Worm (Caenorhabditis elegans) whole organism, late embryonic: ENCODE measurements around the gene fbxa-160.
"Not testable (repeated sequence)": the region's sequence is repeated elsewhere in the genome, so short reads cannot be mapped to it uniquely, and the experiment has no call there.

ENCODE experiments used
- C08G9.2 ChIP-seq: sonication (generic microtip); optimal IDR thresholded peaks from 2 replicates; lab custom pipeline; 2016; ENCODE audit warnings: mild to moderate bottlenecking, missing genetic modification characterization, moderate library complexity, missing compliant biosample characterization
- C38D4.7 ChIP-seq: fragments of 200-800 bp; sonication (Bioruptor generic); optimal IDR thresholded peaks from 2 replicates; lab custom pipeline; 2018; ENCODE audit warnings: mild to moderate bottlenecking, missing genetic modification characterization, moderate library complexity, missing compliant biosample characterization
- Y22D7AL.16 ChIP-seq: sonication (generic microtip); optimal IDR thresholded peaks from 2 replicates; lab custom pipeline; 2016; ENCODE audit warnings: missing genetic modification characterization, missing compliant biosample characterization
- ceh-24 ChIP-seq: sonication (generic microtip); optimal IDR thresholded peaks from 2 replicates; lab custom pipeline; 2016; ENCODE audit warnings: mild to moderate bottlenecking, missing genetic modification characterization, missing compliant biosample characterization
- ceh-30 ChIP-seq: fragments of 150-350 bp; optimal IDR thresholded peaks from 2 replicates; lab custom pipeline; 2014; ENCODE audit warnings: missing biosample characterization, missing genetic modification characterization
- elt-4 ChIP-seq: sonication (generic microtip); optimal IDR thresholded peaks from 2 replicates; lab custom pipeline; 2016; ENCODE audit warnings: missing genetic modification characterization, missing compliant biosample characterization
- ets-4 ChIP-seq: sonication (generic microtip); optimal IDR thresholded peaks from 2 replicates; lab custom pipeline; 2016; ENCODE audit warnings: missing genetic modification characterization, missing compliant biosample characterization
- eyg-1 ChIP-seq: sonication (generic microtip); optimal IDR thresholded peaks from 2 replicates; lab custom pipeline; 2016; ENCODE audit warnings: missing genotype, missing genetic modification characterization, missing compliant biosample characterization
- fax-1 ChIP-seq: sonication (generic microtip); optimal IDR thresholded peaks from 2 replicates; lab custom pipeline; 2016; ENCODE audit warnings: missing genotype, missing genetic modification characterization, missing compliant biosample characterization
- fkh-10 ChIP-seq: fragments of 150-350 bp; optimal IDR thresholded peaks from 2 replicates; lab custom pipeline; 2014; ENCODE audit warnings: missing biosample characterization, missing genetic modification reagents, missing genetic modification characterization
- gmeb-2 ChIP-seq: sonication (generic microtip); optimal IDR thresholded peaks from 2 replicates; lab custom pipeline; 2016; ENCODE audit warnings: missing genetic modification characterization, inconsistent platforms, missing compliant biosample characterization
- hlh-13 ChIP-seq: fragments of 200-800 bp; sonication (Bioruptor generic); optimal IDR thresholded peaks from 2 replicates; lab custom pipeline; 2018; ENCODE audit warnings: mild to moderate bottlenecking, missing genetic modification characterization, missing compliant biosample characterization
- hlh-30 ChIP-seq: sonication (generic microtip); optimal IDR thresholded peaks from 2 replicates; lab custom pipeline; 2017; ENCODE audit warnings: antibody characterized with exemption, missing genetic modification characterization, missing compliant biosample characterization; ENCODE audit not compliant: insufficient read depth
- hlh-6 ChIP-seq: sonication (generic microtip); optimal IDR thresholded peaks from 2 replicates; lab custom pipeline; 2016; ENCODE audit warnings: missing genotype, missing genetic modification characterization, missing compliant biosample characterization
- lin-11 ChIP-seq: fragments of 200-800 bp; sonication (Bioruptor generic); optimal IDR thresholded peaks from 2 replicates; lab custom pipeline; 2018; ENCODE audit warnings: mild to moderate bottlenecking, missing genetic modification characterization, missing compliant biosample characterization
- mec-3 ChIP-seq: sonication (generic microtip); optimal IDR thresholded peaks from 2 replicates; lab custom pipeline; 2016; ENCODE audit warnings: borderline replicate concordance, missing genetic modification characterization, missing compliant biosample characterization
- nhr-232 ChIP-seq: sonication (generic microtip); optimal IDR thresholded peaks from 2 replicates; lab custom pipeline; 2016; ENCODE audit warnings: missing genetic modification characterization, missing compliant biosample characterization
- npax-4 ChIP-seq: sonication (generic microtip); optimal IDR thresholded peaks from 2 replicates; lab custom pipeline; 2016; ENCODE audit warnings: missing genetic modification characterization, missing compliant biosample characterization
- odd-2 ChIP-seq: sonication (generic microtip); optimal IDR thresholded peaks from 2 replicates; lab custom pipeline; 2017; ENCODE audit warnings: antibody characterized with exemption, mild to moderate bottlenecking, missing genetic modification characterization, missing compliant biosample characterization
- pag-3 ChIP-seq: sonication (generic microtip); optimal IDR thresholded peaks from 2 replicates; lab custom pipeline; 2016; ENCODE audit warnings: missing compliant biosample characterization, missing genetic modification characterization, borderline replicate concordance
- pax-1 ChIP-seq: fragments of 150-350 bp; optimal IDR thresholded peaks from 2 replicates; lab custom pipeline; 2014; ENCODE audit warnings: missing biosample characterization, missing genetic modification characterization
- pha-2 ChIP-seq: sonication (generic microtip); optimal IDR thresholded peaks from 2 replicates; lab custom pipeline; 2017; ENCODE audit warnings: mild to moderate bottlenecking, missing genetic modification characterization, missing compliant biosample characterization
- pqm-1 ChIP-seq: sonication (generic microtip); optimal IDR thresholded peaks from 2 replicates; lab custom pipeline; 2016; ENCODE audit warnings: missing genetic modification characterization, missing compliant biosample characterization
- ref-2 ChIP-seq: sonication (generic microtip); optimal IDR thresholded peaks from 2 replicates; lab custom pipeline; 2016; ENCODE audit warnings: missing genetic modification characterization, missing compliant biosample characterization
- sdc-2 ChIP-seq: sonication (generic microtip); optimal IDR thresholded peaks from 2 replicates; lab custom pipeline; 2016; ENCODE audit warnings: missing genotype, missing genetic modification characterization, missing compliant biosample characterization
- sox-2 ChIP-seq: fragments of 200-800 bp; sonication (Bioruptor generic); IDR thresholded peaks from 2 replicates; pipeline ENCODE4 v1.3.6; 2022; ENCODE audit warnings: missing genetic modification reagents, missing genetic modification characterization, missing compliant biosample characterization
- sox-4 ChIP-seq: sonication (generic microtip); optimal IDR thresholded peaks from 2 replicates; lab custom pipeline; 2017; ENCODE audit warnings: mild to moderate bottlenecking, missing genetic modification characterization, inconsistent platforms, missing compliant biosample characterization
- tbx-2 ChIP-seq: sonication (generic microtip); optimal IDR thresholded peaks from 2 replicates; lab custom pipeline; 2016; ENCODE audit warnings: missing genetic modification characterization, missing compliant biosample characterization
- ttx-3 ChIP-seq: sonication (generic microtip); optimal IDR thresholded peaks from 2 replicates; lab custom pipeline; 2016; ENCODE audit warnings: missing genetic modification reagents, missing genetic modification characterization, missing compliant biosample characterization
- unc-42 ChIP-seq: sonication (generic microtip); optimal IDR thresholded peaks from 2 replicates; lab custom pipeline; 2016; ENCODE audit warnings: missing genotype, missing genetic modification characterization, missing compliant biosample characterization

Gene fbxa-160

ce11 chrII:1644777-1645348 lies 20.4 kb upstream of the fbxa-160 start, which contains the start of gene ZC204.6:
Gene ZC204.6, minus strand, starts transcription at chrII:1644827.
- TF ChIP-seq Y22D7AL.16 (tag; lab: Kevin White, UChicago), result no peak

- TF ChIP-seq sdc-2 (tag; lab: Kevin White, UChicago) (no peak), C38D4.7 (GFP tag; lab: Kevin White, UChicago) (no peak), pqm-1 (tag; lab: Kevin White, UChicago) (no peak), elt-4 (no peak), eyg-1 (no peak), pax-1 (tag; lab: Kevin White, UChicago) (no peak), gmeb-2 (tag; lab: Kevin White, UChicago) (no peak), pha-2 (tag; lab: Kevin White, UChicago) (no peak)
Measured at ce11 chrII:1640496-1640895, 16.0 kb upstream of the fbxa-160 start, which contains the start of gene srh-72. Gene srh-72, minus strand, starts transcription at chrII:1640596.

ce11 chrII:1636392-1636791 lies 11.9 kb upstream of the fbxa-160 start, which contains the start of gene srg-20:
Gene srg-20, plus strand, starts transcription at chrII:1636692.
- not testable (repeated sequence) for TF ChIP-seq gmeb-2 (tag; lab: Kevin White, UChicago); ttx-3 (tag; lab: Kevin White, UChicago); hlh-30

ce11 chrII:1635969-1636368 lies 11.5 kb upstream of the fbxa-160 start:
- TF ChIP-seq ceh-30 (no peak), lin-11 (tag; lab: Kevin White, UChicago) (no peak), unc-42 (tag; lab: Kevin White, UChicago) (no peak), npax-4 (no peak), sox-4 (no peak), fax-1 (tag; lab: Kevin White, UChicago) (no peak), ttx-3 (tag; lab: Kevin White, UChicago) (no peak)

ce11 chrII:1633490-1633889 lies 9.0 kb upstream of the fbxa-160 start, which contains the start of gene C08E3.1:
Gene C08E3.1, plus strand, starts transcription at chrII:1633790.
- not testable (repeated sequence) for TF ChIP-seq fax-1 (tag; lab: Kevin White, UChicago); hlh-6 (tag; lab: Kevin White, UChicago); ceh-24

- not testable (repeated sequence) for TF ChIP-seq mec-3 (tag; lab: Kevin White, UChicago); ets-4 (tag; lab: Kevin White, UChicago); hlh-30
Measured at ce11 chrII:1632216-1632615, 7.7 kb upstream of the fbxa-160 start, which contains the start of gene C08E3.13. Gene C08E3.13, minus strand, starts transcription at chrII:1632316.

- TF ChIP-seq nhr-232; hlh-6 (tag; lab: Kevin White, UChicago); odd-2 (tag; lab: Kevin White, UChicago): not testable (repeated sequence)
Measured at ce11 chrII:1627783-1628182, 3.3 kb upstream of the fbxa-160 start, which contains the start of gene C08E3.15. Gene C08E3.15, minus strand, starts transcription at chrII:1627883.

ce11 chrII:1625666-1626065 lies 1.2 kb upstream of the fbxa-160 start, which contains the start of gene C08E3.14:
Gene C08E3.14, plus strand, starts transcription at chrII:1625966.
- TF ChIP-seq ref-2 (tag; lab: Kevin White, UChicago) (no peak), eyg-1 (no peak), pag-3 (tag; lab: Kevin White, UChicago) (no peak), hlh-13 (GFP tag; lab: Kevin White, UChicago) (no peak), ceh-24 (no peak), npax-4 (no peak), pax-1 (tag; lab: Kevin White, UChicago) (no peak), sox-2 (GFP tag; lab: Robert Waterston, UW) (no peak), fkh-10 (GFP tag; lab: Kevin White, UChicago) (no peak), C08G9.2 (no peak), tbx-2 (no peak)
- TF ChIP-seq, all 69 proteins: peak for 0
